Worm (Caenorhabditis elegans) whole organism, L4/young adult: Measurements from ENCODE around the gene hda-4.
A peak's percentile ranks its signal among the peaks of the same experiment; 100 is the strongest.

ENCODE experiments used
- W03F9.2 ChIP-seq: fragments of 150-350 bp; optimal IDR thresholded peaks from 2 replicates; lab custom pipeline; 2014; ENCODE audit warnings: missing biosample characterization, missing genetic modification characterization
- dao-5 ChIP-seq: sonication (generic microtip); optimal IDR thresholded peaks from 2 replicates; lab custom pipeline; 2016; ENCODE audit warnings: missing genotype, missing genetic modification characterization, moderate library complexity, missing compliant biosample characterization
- him-1 ChIP-seq: sonication (generic microtip); optimal IDR thresholded peaks from 2 replicates; lab custom pipeline; 2016; ENCODE audit warnings: missing genotype, missing genetic modification reagents, missing genetic modification characterization, missing compliant biosample characterization

Gene hda-4

ce11 chrX:16724954-16725353, 4.4 kb upstream of the hda-4 start:
- TF ChIP-seq dao-5 (tag; lab: Kevin White, UChicago) (no peak), W03F9.2 (tag; lab: Kevin White, UChicago) (no peak)

DNA sequence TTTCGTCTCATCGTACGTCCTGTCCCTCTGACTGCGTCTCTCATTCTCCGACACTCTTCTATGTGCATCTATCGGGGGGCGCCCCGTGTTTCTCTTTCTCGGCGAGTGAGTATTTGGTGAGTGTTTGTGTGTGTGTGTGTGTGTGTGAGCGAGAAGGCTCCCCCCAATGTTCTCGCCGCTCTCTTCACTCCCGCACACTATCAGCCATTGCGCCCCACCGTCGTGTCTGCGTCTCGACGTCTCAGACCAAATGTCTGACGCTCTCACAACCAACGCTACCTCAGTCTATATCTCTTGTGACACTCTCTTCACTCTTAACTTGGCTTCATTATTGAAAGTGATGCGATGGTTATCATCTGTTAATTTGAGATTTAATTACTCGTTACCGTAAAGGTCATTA, 2.5 kb upstream of the hda-4 start:
- peak; percentile 39 for TF ChIP-seq dao-5 (tag; lab: Kevin White, UChicago)
- peak; percentile 73 for TF ChIP-seq him-1 (tag; lab: Kevin White, UChicago)
- no peak for TF ChIP-seq W03F9.2 (tag; lab: Kevin White, UChicago)

DNA sequence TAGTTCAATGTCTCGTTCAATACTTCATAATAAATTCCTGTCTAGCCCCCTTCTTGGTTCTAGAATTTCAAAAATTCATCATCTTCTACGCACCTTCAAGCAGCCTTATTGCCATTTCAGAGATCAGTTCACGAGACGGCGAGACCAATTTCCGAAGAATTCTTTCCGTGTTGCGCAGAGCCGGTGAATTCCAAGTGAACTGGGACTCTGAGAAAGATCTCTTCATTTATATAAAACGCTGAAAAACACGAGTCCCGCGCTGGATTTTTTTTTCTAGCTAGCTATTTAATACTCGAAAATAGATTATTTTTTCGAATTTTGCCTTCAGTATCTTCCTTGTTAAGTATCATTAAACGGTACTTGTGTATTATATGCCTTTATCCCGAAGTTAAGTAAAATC, 1.8 kb downstream of the hda-4 start:
- TF ChIP-seq him-1 (tag; lab: Kevin White, UChicago) (no peak), W03F9.2 (tag; lab: Kevin White, UChicago) (no peak), dao-5 (tag; lab: Kevin White, UChicago) (no peak)

- no peak for TF ChIP-seq dao-5 (tag; lab: Kevin White, UChicago)
- no peak for TF ChIP-seq W03F9.2 (tag; lab: Kevin White, UChicago)
- TF ChIP-seq him-1 (tag; lab: Kevin White, UChicago): no peak
Observed at ce11 chrX:16732259-16732658, 2.9 kb downstream of the hda-4 start.

DNA sequence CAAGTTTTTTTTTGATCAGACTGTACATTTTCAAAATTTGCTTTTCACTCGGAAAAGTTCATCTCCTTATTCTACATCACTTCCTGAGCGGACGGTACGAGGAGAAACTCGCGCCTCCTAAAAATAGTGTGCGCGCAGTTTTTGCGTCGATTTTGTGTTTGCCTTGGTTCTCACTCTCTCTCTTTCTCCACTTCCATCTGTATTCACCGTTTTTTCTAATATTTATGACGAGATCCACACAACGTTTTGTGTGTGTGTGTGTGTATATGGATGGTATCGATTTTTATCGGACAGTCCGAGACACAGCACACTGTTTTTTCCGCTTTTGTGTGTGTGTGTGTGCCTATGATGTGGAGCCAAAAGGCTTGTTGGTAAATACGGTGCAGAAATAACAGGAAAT, 4.1 kb downstream of the hda-4 start:
- TF ChIP-seq him-1 (tag; lab: Kevin White, UChicago) (no peak), W03F9.2 (tag; lab: Kevin White, UChicago) (no peak), dao-5 (tag; lab: Kevin White, UChicago) (no peak)

DNA sequence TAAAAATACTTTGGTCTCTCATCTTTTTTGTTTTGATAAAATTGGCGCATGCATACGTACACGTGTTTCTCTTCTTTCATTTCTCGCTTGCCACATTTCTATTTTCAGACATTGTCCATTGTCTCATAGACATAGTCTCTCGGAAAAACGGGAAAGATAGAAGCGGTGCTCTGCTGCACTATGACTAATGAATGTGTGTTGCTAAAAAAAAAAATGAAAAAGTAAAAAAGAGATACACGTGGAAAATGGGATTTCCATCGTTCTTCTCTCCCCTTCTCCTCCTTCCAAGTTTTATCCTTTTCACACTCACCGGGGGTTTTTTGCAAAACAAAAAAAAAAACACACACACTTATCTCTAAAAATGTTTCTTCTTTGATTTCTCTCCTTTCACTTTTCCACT, 5.6 kb downstream of the hda-4 start:
- TF ChIP-seq him-1 (tag; lab: Kevin White, UChicago) (no peak), dao-5 (tag; lab: Kevin White, UChicago) (no peak), W03F9.2 (tag; lab: Kevin White, UChicago) (no peak)

ce11 chrX:16737478-16737877, 8.1 kb downstream of the hda-4 start:
- no peak for TF ChIP-seq W03F9.2 (tag; lab: Kevin White, UChicago)
- no peak for TF ChIP-seq him-1 (tag; lab: Kevin White, UChicago)
- TF ChIP-seq dao-5 (tag; lab: Kevin White, UChicago): no peak

ce11 chrX:16744940-16745339, 15.6 kb downstream of the hda-4 start, which contains the start of gene C10E2.2:
Gene C10E2.2, plus strand, starts transcription at chrX:16745240.
- TF ChIP-seq W03F9.2 (tag; lab: Kevin White, UChicago) (no peak), him-1 (tag; lab: Kevin White, UChicago) (no peak), dao-5 (tag; lab: Kevin White, UChicago) (no peak)

ce11 chrX:16752196-16752595, 22.8 kb downstream of the hda-4 start:
- TF ChIP-seq dao-5 (tag; lab: Kevin White, UChicago) (no peak), him-1 (tag; lab: Kevin White, UChicago) (no peak), W03F9.2 (tag; lab: Kevin White, UChicago) (no peak)

ce11 chrX:16754474-16754873, 25.1 kb downstream of the hda-4 start, which contains the start of gene C10E2.5:
Gene C10E2.5, minus strand, starts transcription at chrX:16754574.
- TF ChIP-seq dao-5 (tag; lab: Kevin White, UChicago) (no peak), him-1 (tag; lab: Kevin White, UChicago) (no peak), W03F9.2 (tag; lab: Kevin White, UChicago) (no peak)

ce11 chrX:16762529-16762928, 33.2 kb downstream of the hda-4 start, which contains the start of gene C10E2.1:
Gene C10E2.1, plus strand, starts transcription at chrX:16762829.
- TF ChIP-seq dao-5 (tag; lab: Kevin White, UChicago) (no peak), W03F9.2 (tag; lab: Kevin White, UChicago) (no peak), him-1 (tag; lab: Kevin White, UChicago) (no peak)

- no peak for TF ChIP-seq dao-5 (tag; lab: Kevin White, UChicago)
- TF ChIP-seq him-1 (tag; lab: Kevin White, UChicago): no peak
- no peak for TF ChIP-seq W03F9.2 (tag; lab: Kevin White, UChicago)
Observed at ce11 chrX:16770398-16770797, 41.0 kb downstream of the hda-4 start, which contains the start of gene mct-6. Gene mct-6, minus strand, starts transcription at chrX:16770498.

- TF ChIP-seq dao-5 (tag; lab: Kevin White, UChicago): no peak
- TF ChIP-seq W03F9.2 (tag; lab: Kevin White, UChicago): no peak
- TF ChIP-seq him-1 (tag; lab: Kevin White, UChicago): no peak
Observed at ce11 chrX:16770919-16771318, 41.6 kb downstream of the hda-4 start.

DNA sequence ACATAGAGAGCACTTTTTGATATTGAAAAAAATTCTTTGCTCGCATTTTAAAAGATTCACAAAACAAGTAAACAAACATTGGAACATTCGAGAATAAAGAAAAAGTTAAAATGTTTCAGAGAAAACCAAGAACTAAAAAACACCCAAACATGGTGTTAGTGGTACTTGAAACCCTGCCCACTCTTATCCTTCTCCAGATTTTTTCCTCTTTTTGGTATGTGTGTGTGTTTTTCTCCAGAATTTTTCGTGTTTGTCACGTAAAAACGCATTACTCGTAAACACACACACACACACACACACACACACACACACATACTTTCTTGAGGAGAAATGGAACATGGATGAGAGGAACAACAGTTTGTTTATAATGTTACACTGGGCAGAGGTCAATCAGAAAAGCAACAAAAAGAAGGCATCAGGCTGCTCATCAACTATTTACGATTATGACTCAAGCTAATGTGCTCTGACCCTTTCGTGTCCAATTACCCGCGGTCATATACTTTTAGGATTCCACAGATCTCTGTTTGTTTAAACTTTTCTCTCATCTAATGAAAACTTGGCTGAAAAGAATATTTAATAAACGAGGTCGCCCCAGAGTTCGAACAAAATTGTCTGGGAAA, 42.9 kb downstream of the hda-4 start:
- TF ChIP-seq W03F9.2 (tag; lab: Kevin White, UChicago) (no peak), dao-5 (tag; lab: Kevin White, UChicago) (no peak), him-1 (tag; lab: Kevin White, UChicago) (no peak)
